Worm (Caenorhabditis elegans): ENCODE measurements around the gene fbxc-48.

DNA sequence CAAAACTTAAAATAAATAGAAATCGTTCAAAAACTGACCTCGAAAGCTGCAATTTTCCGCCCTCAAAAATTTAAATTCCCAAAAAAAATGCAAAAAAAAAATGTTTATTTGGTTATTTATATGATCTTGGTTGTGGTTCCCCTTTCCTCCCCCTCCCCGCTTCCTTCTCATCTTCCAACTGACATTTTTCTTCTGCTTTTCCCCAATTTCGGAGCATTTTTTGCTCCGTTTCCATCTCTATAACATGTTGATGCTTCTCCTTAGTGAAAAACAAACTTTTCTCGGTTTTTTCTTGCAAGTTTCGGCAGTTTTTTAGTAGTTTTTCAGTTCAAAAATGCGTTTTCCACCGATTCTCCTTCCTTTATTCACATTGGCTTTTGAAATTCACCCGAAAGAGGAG lies 34.3 kb upstream of the fbxc-48 start, which contains the start of gene Y39F10A.1:
- TF ChIP-seq sma-3 (GFP tag; optimal IDR thresholded peaks at IDR 0.05) (no peak), ama-1 (optimal IDR thresholded peaks at IDR 0.05) (no peak), nhr-12 (tag; optimal IDR thresholded peaks at IDR 0.05) (no peak), ZK546.5 (tag; optimal IDR thresholded peaks at IDR 0.05) (no peak), ztf-4 (tag; optimal IDR thresholded peaks at IDR 0.05) (no peak), F13H6.1 (tag; optimal IDR thresholded peaks at IDR 0.05) (no peak), R02D3.7 (tag; optimal IDR thresholded peaks at IDR 0.05) (no peak)

Data from whole organism, L2 larva.